Fruit fly (Drosophila melanogaster) whole organism, adult: Measurements from ENCODE around the gene RpL17.

Experiments
- CG11617 ChIP-seq: fragments of 200-800 bp; sonication (Bioruptor generic); optimal IDR thresholded peaks from 2 replicates; lab custom pipeline; 2017; ENCODE audit warnings: mild to moderate bottlenecking, missing biosample characterization, missing genetic modification reagents, missing genetic modification characterization
- CG12768 ChIP-seq: fragments of 200-800 bp; sonication (Bioruptor generic); optimal IDR thresholded peaks from 2 replicates; lab custom pipeline; 2017; ENCODE audit warnings: missing biosample characterization, missing genetic modification characterization, mild to moderate bottlenecking, moderate library complexity, missing genetic modification reagents
- CG33017 ChIP-seq: fragments of 200-800 bp; sonication (Bioruptor generic); optimal IDR thresholded peaks from 2 replicates; lab custom pipeline; 2018; ENCODE audit warnings: missing biosample characterization, mild to moderate bottlenecking, missing genetic modification characterization, moderate library complexity
- CG7045 ChIP-seq: fragments of 200-800 bp; sonication (Bioruptor generic); optimal IDR thresholded peaks from 2 replicates; lab custom pipeline; 2017; ENCODE audit warnings: missing biosample characterization, mild to moderate bottlenecking, missing genetic modification characterization
- Mnt ChIP-seq: fragments of 200-800 bp; sonication (Bioruptor generic); optimal IDR thresholded peaks from 2 replicates; lab custom pipeline; 2016; ENCODE audit warnings: missing biosample characterization, mild to moderate bottlenecking, missing genetic modification characterization
- bab1 ChIP-seq: fragments of 200-800 bp; sonication (Bioruptor generic); optimal IDR thresholded peaks from 3 replicates; lab custom pipeline; 2019; ENCODE audit warnings: missing biosample characterization, mild to moderate bottlenecking, missing genetic modification characterization, moderate library complexity
- cnc ChIP-seq, 2 experiments: fragments of >200 bp; optimal IDR thresholded peaks; 2 replicates each; lab custom pipeline; 2017
- kay ChIP-seq: fragments of 200-800 bp; sonication (Bioruptor generic); peaks from one replicate; lab custom pipeline; 2016; ENCODE audit warnings: missing biosample characterization, missing genetic modification characterization, borderline replicate concordance
- toe ChIP-seq: fragments of 200-800 bp; sonication (Bioruptor generic); optimal IDR thresholded peaks from 2 replicates; lab custom pipeline; 2016; ENCODE audit warnings: missing biosample characterization, missing genetic modification characterization

- TF ChIP-seq bab1 (GFP tag; lab: Kevin White, UChicago) (no peak), Mnt (GFP tag; lab: Kevin White, UChicago) (no peak), CG11617 (no peak), cnc (optimal IDR thresholded peaks at IDR 0.05; lab: Kevin White, UChicago) (no peak), toe (GFP tag; lab: Kevin White, UChicago) (no peak), CG33017 (tag; lab: Kevin White, UChicago) (no peak), kay (GFP tag; lab: Kevin White, UChicago) (no peak), CG12768 (GFP tag; lab: Kevin White, UChicago) (no peak), CG7045 (GFP tag; lab: Kevin White, UChicago) (no peak)
Observed at dm6 chrX:6751964-6752363, 7.9 kb upstream of the RpL17 start.
